Fruit fly (Drosophila melanogaster): ENCODE results near the gene CG14787.

CG14787 gene

dm6 chrX:1461544-1461943 lies at the start of gene CG14787:
Gene CG14787 (minus strand): TSS chrX:1461676.
- TF ChIP-seq noc (tag; optimal IDR thresholded peaks at IDR 0.05): no peak

- TF ChIP-seq noc (tag; optimal IDR thresholded peaks at IDR 0.05): no peak
Measured at dm6 chrX:1508241-1508823, 46.9 kb upstream of the CG14787 start.

dm6 chrX:1507751-1508150 lies 46.3 kb upstream of the CG14787 start, which contains the start of gene Nmdar2:
Gene Nmdar2 (minus strand): TSS chrX:1507809.
- TF ChIP-seq noc (tag; optimal IDR thresholded peaks at IDR 0.05): no peak

dm6 chrX:1482840-1483518 lies 21.5 kb upstream of the CG14787 start, which contains the start of the genes sta and inc:
Gene sta (minus strand): TSS chrX:1483413.
Gene inc (plus strand): TSS chrX:1483479.
- TF ChIP-seq noc (tag; optimal IDR thresholded peaks at IDR 0.05): peak; percentile 59

- TF ChIP-seq noc (tag; optimal IDR thresholded peaks at IDR 0.05): no peak
Measured at dm6 chrX:1480426-1480825, 18.9 kb upstream of the CG14787 start.

dm6 chrX:1478276-1479122 lies 17.0 kb upstream of the CG14787 start, which contains the start of gene rush:
Gene rush (plus strand): TSS chrX:1478552.
- TF ChIP-seq noc (tag; optimal IDR thresholded peaks at IDR 0.05): no peak

dm6 chrX:1476848-1477247 lies 15.4 kb upstream of the CG14787 start, which contains the start of the genes Rab27 and mei-38:
Gene Rab27 (minus strand): TSS chrX:1476974.
Gene mei-38 (plus strand): TSS chrX:1477063.
- TF ChIP-seq noc (tag; optimal IDR thresholded peaks at IDR 0.05): no peak

dm6 chrX:1476436-1476835 lies 15.0 kb upstream of the CG14787 start:
- no peak for TF ChIP-seq noc (tag; optimal IDR thresholded peaks at IDR 0.05)

dm6 chrX:1472222-1472621 lies 10.7 kb upstream of the CG14787 start, which contains the start of gene CG14780:
Gene CG14780 (plus strand): TSS chrX:1472522.
- TF ChIP-seq noc (tag; optimal IDR thresholded peaks at IDR 0.05): no peak

dm6 chrX:1470562-1470961 lies 9.1 kb upstream of the CG14787 start, which contains the start of gene pck:
Gene pck (plus strand): TSS chrX:1470666.
- TF ChIP-seq noc (tag; optimal IDR thresholded peaks at IDR 0.05): peak; percentile 47

- TF ChIP-seq noc (tag; optimal IDR thresholded peaks at IDR 0.05): no peak
Measured at dm6 chrX:1469717-1470116, 8.2 kb upstream of the CG14787 start, which contains the start of gene CG32808. Gene CG32808 (minus strand): TSS chrX:1469817.

dm6 chrX:1467382-1467592 lies 5.8 kb upstream of the CG14787 start, which contains the start of gene CG14778:
Gene CG14778 (plus strand): TSS chrX:1467493.
- no peak for TF ChIP-seq noc (tag; optimal IDR thresholded peaks at IDR 0.05)

- peak; percentile 22 for TF ChIP-seq noc (tag; optimal IDR thresholded peaks at IDR 0.05)
Measured at dm6 chrX:1466505-1467381, 5.3 kb upstream of the CG14787 start.

dm6 chrX:1465707-1466504 lies 4.4 kb upstream of the CG14787 start, which contains the start of the genes O-fut2 and CG14777:
Gene O-fut2 (minus strand): TSS chrX:1465996.
Gene CG14777 (plus strand): TSS chrX:1466134.
- no peak for TF ChIP-seq noc (tag; optimal IDR thresholded peaks at IDR 0.05)

All from whole organism, larva.